Fruit fly (Drosophila melanogaster): ENCODE data around the gene HP1e.

- TF ChIP-seq CG8478 (optimal IDR thresholded peaks at IDR 0.05): no peak
- no peak for TF ChIP-seq CTCF (optimal IDR thresholded peaks at IDR 0.05)
These were observed 17.2 kb downstream of the HP1e start for dm6 chr3R:9338771-9339170.

All from S2 (cell line).